Worm (Caenorhabditis elegans): ENCODE measurements around the gene nlp-19.

DNA sequence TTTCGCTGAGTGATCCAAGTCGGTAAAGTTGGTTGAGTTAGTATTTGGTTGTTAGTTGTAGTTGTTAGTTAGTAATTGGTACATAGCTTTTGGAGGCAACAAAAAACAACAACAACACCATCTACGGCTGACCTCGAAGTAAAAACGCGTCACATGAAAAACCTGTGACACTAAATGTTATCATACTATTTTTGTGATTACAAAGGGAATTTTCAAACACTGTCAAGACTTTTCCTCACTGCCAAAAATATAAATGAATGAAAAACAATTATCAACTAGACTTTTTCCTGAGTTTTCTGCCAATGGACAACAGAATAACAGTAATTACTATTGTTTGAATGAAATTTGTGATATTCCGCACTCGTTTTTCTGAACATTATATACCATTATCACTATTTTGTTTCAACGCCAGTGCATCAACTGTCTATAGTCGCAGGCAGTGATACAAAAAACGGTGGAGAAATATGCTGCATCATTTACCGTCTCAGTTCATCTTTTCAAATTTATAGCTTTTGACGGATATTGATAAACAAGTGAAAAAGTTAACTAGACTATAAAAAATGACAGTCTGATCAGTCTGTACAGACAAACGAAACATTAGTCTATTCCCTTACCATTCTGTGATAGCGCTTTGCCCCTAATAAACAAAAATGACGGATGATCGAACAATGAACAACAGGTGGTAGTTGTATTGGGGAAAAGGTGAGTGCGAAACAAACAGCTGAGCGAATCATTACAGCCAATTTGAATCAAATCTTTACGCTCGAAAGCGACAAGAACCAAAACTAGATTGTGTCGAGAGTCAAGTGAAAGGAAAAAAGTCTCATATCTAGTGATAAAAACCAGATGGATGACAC lies 43.9 kb upstream of the nlp-19 start:
- TF ChIP-seq klf-2 (GFP tag; conservative IDR thresholded peaks at IDR 0.05), result no peak
- no peak for TF ChIP-seq ztf-29 (GFP tag; IDR thresholded peaks at IDR 0.05)
- no peak for TF ChIP-seq flt-1 (GFP tag; IDR thresholded peaks at IDR 0.05)
- TF ChIP-seq med-1 (GFP tag; optimal IDR thresholded peaks at IDR 0.05; ENCODE audit: insufficient read depth), result no peak
- TF ChIP-seq T22C8.4 (GFP tag; IDR thresholded peaks at IDR 0.05), result no peak
- no peak for TF ChIP-seq ztf-23 (GFP tag; IDR thresholded peaks at IDR 0.05)
